Fruit fly (Drosophila melanogaster): Measurements from ENCODE around the gene CG6974.
A peak's percentile ranks its signal among the peaks of the same experiment; 100 is the strongest.

The CG6974 gene

DNA sequence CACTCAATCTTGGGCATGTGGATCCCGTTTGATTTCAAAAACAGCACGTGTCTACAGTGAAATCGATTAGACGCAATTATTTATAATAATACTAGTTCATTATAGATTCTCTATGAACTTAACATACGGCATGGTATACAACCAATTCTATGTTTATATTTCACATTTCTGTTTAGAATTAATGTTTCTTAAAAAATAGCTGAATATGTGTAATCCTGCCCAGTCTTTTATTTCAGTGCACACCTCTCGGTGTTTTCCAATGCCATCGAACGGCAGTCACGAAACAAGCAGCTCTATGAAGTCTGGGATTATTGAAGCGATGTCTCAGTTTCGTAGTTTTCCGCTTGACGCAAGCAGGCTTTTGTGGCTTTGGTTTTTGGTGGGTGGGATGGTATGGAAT is 38.7 kb upstream of the CG6974 start (continued):
- TF ChIP-seq CG11723 (GFP tag; optimal IDR thresholded peaks at IDR 0.05) (no peak), toy (GFP tag; IDR thresholded peaks at IDR 0.05) (no peak), D19A (tag; optimal IDR thresholded peaks at IDR 0.05) (peak; percentile 18), CG11456 (GFP tag; IDR thresholded peaks at IDR 0.05) (no peak), disco-r (GFP tag; optimal IDR thresholded peaks at IDR 0.05) (no peak), D (optimal IDR thresholded peaks at IDR 0.05) (no peak), D (GFP tag; optimal IDR thresholded peaks at IDR 0.05) (no peak), CG11504 (tag; optimal IDR thresholded peaks at IDR 0.05) (peak; percentile 69), CG31365 (tag; optimal IDR thresholded peaks at IDR 0.05) (no peak), btn (GFP tag; optimal IDR thresholded peaks at IDR 0.05) (no peak), CG34224 (GFP tag; IDR thresholded peaks at IDR 0.05; ENCODE audit: partially characterized antibody) (no peak), CG12219 (GFP tag; optimal IDR thresholded peaks at IDR 0.05) (no peak), CG14667 (GFP tag; IDR thresholded peaks at IDR 0.05) (no peak), CG15073 (GFP tag; optimal IDR thresholded peaks at IDR 0.05) (no peak), cg (GFP tag; optimal IDR thresholded peaks at IDR 0.05) (no peak), cwo (GFP tag; optimal IDR thresholded peaks at IDR 0.05) (peak; percentile 90), CG12236 (GFP tag; optimal IDR thresholded peaks at IDR 0.05) (no peak), B-H2 (GFP tag; optimal IDR thresholded peaks at IDR 0.05) (no peak), Ptx1 (GFP tag; IDR thresholded peaks at IDR 0.05) (peak; percentile 60), sqz (GFP tag; optimal IDR thresholded peaks at IDR 0.05) (no peak), amos (GFP tag; IDR thresholded peaks at IDR 0.05; ENCODE audit: partially characterized antibody) (no peak), CoRest (tag; optimal IDR thresholded peaks at IDR 0.05) (peak; percentile 25), HLH3B (GFP tag; IDR thresholded peaks at IDR 0.05) (peak; percentile 43; the same call in 1 of the 2 replicates), CTCF (GFP tag; optimal IDR thresholded peaks at IDR 0.05) (no peak), maf-S (GFP tag; optimal IDR thresholded peaks at IDR 0.05) (no peak), pan (optimal IDR thresholded peaks at IDR 0.05) (no peak), pan (GFP tag; optimal IDR thresholded peaks at IDR 0.05 in 1 of 2, IDR thresholded peaks at IDR 0.05 in 1 of 2) (peak in 1 of 2 experiments; percentile 37), Scr (GFP tag; IDR thresholded peaks at IDR 0.05; ENCODE audit: partially characterized antibody) (no peak), nerfin-2 (GFP tag; IDR thresholded peaks at IDR 0.05; ENCODE audit: partially characterized antibody) (no peak), CG3726 (GFP tag; IDR thresholded peaks at IDR 0.05) (no peak), BEAF-32 (GFP tag; optimal IDR thresholded peaks at IDR 0.05) (no peak), Hr78 (GFP tag; optimal IDR thresholded peaks at IDR 0.05) (peak in 1 of 2 experiments; percentile 28), CG8359 (GFP tag; optimal IDR thresholded peaks at IDR 0.05; ENCODE audit: borderline replicate concordance) (no peak), CG10366 (GFP tag; IDR thresholded peaks at IDR 0.05) (no peak; the same call in 1 of the 2 replicates), Optix (GFP tag; IDR thresholded peaks at IDR 0.05) (no peak), GATAe (GFP tag; conservative IDR thresholded peaks at IDR 0.05) (no peak), CG12769 (tag; optimal IDR thresholded peaks at IDR 0.05) (peak; percentile 24), CG6854 (GFP tag; optimal IDR thresholded peaks at IDR 0.05) (no peak), ham (GFP tag; IDR thresholded peaks at IDR 0.05) (no peak), CG10565 (GFP tag; optimal IDR thresholded peaks at IDR 0.05) (no peak), ab (GFP tag; optimal IDR thresholded peaks at IDR 0.05) (no peak), fu2 (GFP tag; optimal IDR thresholded peaks at IDR 0.05) (no peak), CG18599 (GFP tag; optimal IDR thresholded peaks at IDR 0.05) (peak; percentile 69), nom (GFP tag; optimal IDR thresholded peaks at IDR 0.05) (no peak), gt (GFP tag; IDR thresholded peaks at IDR 0.05) (no peak), MESR4 (GFP tag; optimal IDR thresholded peaks at IDR 0.05) (no peak), D19B (GFP tag; optimal IDR thresholded peaks at IDR 0.05) (no peak), Hmx (GFP tag; optimal IDR thresholded peaks at IDR 0.05) (no peak), ci (GFP tag; IDR thresholded peaks at IDR 0.05) (no peak), CG18476 (GFP tag; optimal IDR thresholded peaks at IDR 0.05) (no peak), vnd (GFP tag; IDR thresholded peaks at IDR 0.05; ENCODE audit: partially characterized antibody) (no peak)

Measured in whole organism, embryonic.